Worm (Caenorhabditis elegans): ENCODE measurements around the gene oac-31.

The oac-31 gene

DNA sequence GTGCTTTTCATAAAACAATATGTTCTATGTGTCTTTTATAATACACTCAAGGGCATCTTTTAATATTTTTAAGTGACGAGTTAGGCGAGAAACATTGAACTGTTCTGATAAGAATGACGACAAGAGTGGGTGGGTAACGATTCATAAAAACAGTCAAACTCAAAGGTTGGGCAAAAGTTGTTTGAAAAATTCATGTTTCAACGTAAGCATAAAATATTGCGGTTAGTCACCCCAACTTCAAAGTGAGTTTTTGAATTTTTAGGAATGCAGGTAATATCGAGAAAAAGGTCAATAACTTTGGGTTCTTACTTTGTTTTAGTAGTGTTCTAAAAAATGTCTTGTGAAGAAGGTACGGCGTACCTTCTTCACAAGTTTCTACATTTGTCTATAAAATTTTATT, at the start of gene oac-31:
Gene oac-31, minus strand, starts transcription at position 101 of the 400 bp plus-strand sequence.
- TF ChIP-seq ref-1 (GFP tag; conservative IDR thresholded peaks at IDR 0.05): no peak
- no peak for TF ChIP-seq T22C8.4 (GFP tag; IDR thresholded peaks at IDR 0.05)
- TF ChIP-seq klf-2 (GFP tag; conservative IDR thresholded peaks at IDR 0.05): no peak
- TF ChIP-seq flt-1 (GFP tag; IDR thresholded peaks at IDR 0.05): no peak
- TF ChIP-seq cog-1 (tag; optimal IDR thresholded peaks at IDR 0.05): no peak
- TF ChIP-seq ztf-29 (GFP tag; IDR thresholded peaks at IDR 0.05): no peak
- no peak for TF ChIP-seq ztf-23 (GFP tag; IDR thresholded peaks at IDR 0.05)
- TF ChIP-seq med-1 (GFP tag; optimal IDR thresholded peaks at IDR 0.05; ENCODE audit: insufficient read depth): no peak
- TF ChIP-seq tab-1 (GFP tag; IDR thresholded peaks at IDR 0.05): no peak

ce11 chrV:1588128-1588527, 46.4 kb upstream of the oac-31 start, which contains the start of gene F16B4.5:
TSS of gene F16B4.5 (plus strand) at chrV:1588428.
- TF ChIP-seq ztf-29 (GFP tag; IDR thresholded peaks at IDR 0.05) (no peak), ref-1 (GFP tag; conservative IDR thresholded peaks at IDR 0.05) (no peak), T22C8.4 (GFP tag; IDR thresholded peaks at IDR 0.05) (no peak), cog-1 (tag; optimal IDR thresholded peaks at IDR 0.05) (no peak), med-1 (GFP tag; optimal IDR thresholded peaks at IDR 0.05; ENCODE audit: insufficient read depth) (no peak), klf-2 (GFP tag; conservative IDR thresholded peaks at IDR 0.05) (no peak), flt-1 (GFP tag; IDR thresholded peaks at IDR 0.05) (no peak), ztf-23 (GFP tag; IDR thresholded peaks at IDR 0.05) (no peak), tab-1 (GFP tag; IDR thresholded peaks at IDR 0.05) (no peak)

DNA sequence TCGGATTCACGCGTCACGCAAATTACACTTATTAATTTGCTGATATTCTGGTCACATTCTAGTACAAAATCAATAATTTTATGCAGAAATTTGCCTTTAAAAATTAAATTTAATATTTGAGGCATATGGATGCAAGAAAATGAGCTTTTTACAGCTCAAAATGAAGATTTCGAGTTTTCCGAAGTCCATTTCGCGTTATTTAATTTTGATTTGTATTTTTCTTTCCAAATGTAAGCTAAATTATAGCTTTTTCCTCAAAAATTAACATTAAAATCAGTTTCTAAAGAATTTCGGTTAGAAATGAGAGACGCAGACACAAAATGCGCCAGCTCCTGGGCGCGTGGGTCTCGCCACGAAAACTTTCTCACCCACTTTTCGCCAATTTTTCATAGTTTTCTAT, 45.2 kb upstream of the oac-31 start, which contains the start of gene F16B4.6:
Gene F16B4.6, plus strand, starts transcription at position 301 of the 400 bp plus-strand sequence.
- no peak for TF ChIP-seq ztf-23 (GFP tag; IDR thresholded peaks at IDR 0.05)
- TF ChIP-seq med-1 (GFP tag; optimal IDR thresholded peaks at IDR 0.05; ENCODE audit: insufficient read depth): no peak
- no peak for TF ChIP-seq flt-1 (GFP tag; IDR thresholded peaks at IDR 0.05)
- no peak for TF ChIP-seq klf-2 (GFP tag; conservative IDR thresholded peaks at IDR 0.05)
- no peak for TF ChIP-seq cog-1 (tag; optimal IDR thresholded peaks at IDR 0.05)
- no peak for TF ChIP-seq tab-1 (GFP tag; IDR thresholded peaks at IDR 0.05)
- no peak for TF ChIP-seq ref-1 (GFP tag; conservative IDR thresholded peaks at IDR 0.05)
- TF ChIP-seq T22C8.4 (GFP tag; IDR thresholded peaks at IDR 0.05): no peak

ce11 chrV:1585411-1585810, 43.7 kb upstream of the oac-31 start, which contains the start of gene F16B4.7:
TSS of gene F16B4.7 (plus strand) at chrV:1585711.
- TF ChIP-seq tab-1 (GFP tag; IDR thresholded peaks at IDR 0.05): no peak
- no peak for TF ChIP-seq ref-1 (GFP tag; conservative IDR thresholded peaks at IDR 0.05)
- TF ChIP-seq klf-2 (GFP tag; conservative IDR thresholded peaks at IDR 0.05): no peak
- no peak for TF ChIP-seq ztf-23 (GFP tag; IDR thresholded peaks at IDR 0.05)
- TF ChIP-seq T22C8.4 (GFP tag; IDR thresholded peaks at IDR 0.05): no peak

DNA sequence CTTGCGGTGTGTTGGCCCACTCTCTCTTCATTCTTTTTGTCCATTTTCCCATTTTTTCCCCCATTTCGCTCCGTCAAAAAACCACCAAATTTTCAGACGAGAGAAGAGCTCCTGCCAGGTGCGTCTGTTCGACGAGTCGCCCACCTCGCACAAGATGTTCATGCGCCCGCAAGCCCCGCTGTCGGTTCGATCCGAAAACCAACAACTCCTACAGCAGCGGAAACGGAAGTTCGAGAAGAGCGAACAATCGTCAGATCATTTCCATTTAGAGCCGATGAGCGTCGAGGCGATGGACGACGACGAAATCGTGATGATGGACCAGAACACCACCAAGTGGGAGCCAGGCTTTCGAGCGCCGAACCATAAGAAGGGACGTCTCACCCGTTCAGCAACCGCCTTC, 41.6 kb upstream of the oac-31 start:
- 0 out of 2 replicates have a peak, but pooled peaks have one; percentile 22 for TF ChIP-seq ztf-23 (GFP tag; IDR thresholded peaks at IDR 0.05)
- TF ChIP-seq tab-1 (GFP tag; IDR thresholded peaks at IDR 0.05): no peak

DNA sequence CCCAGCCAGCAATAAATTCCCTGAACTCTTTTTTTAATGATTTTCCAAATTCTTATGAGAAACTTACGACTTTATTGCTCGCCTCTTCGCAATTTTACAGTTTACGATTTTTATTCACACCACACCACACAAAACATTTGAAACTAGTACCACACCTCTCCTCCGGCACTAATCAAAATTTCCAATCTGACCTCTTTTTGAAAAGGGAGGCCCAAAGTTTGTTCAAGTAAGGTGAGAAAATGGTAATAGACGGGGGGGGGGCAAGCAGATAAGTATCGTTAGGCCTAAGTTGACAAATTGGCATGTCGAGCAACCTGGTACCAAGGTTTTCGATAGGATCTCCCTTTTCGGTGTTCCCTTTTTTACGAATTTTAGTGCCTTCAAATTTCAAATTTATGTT, 38.1 kb upstream of the oac-31 start:
- no peak for TF ChIP-seq klf-2 (GFP tag; conservative IDR thresholded peaks at IDR 0.05)
- no peak for TF ChIP-seq ztf-29 (GFP tag; IDR thresholded peaks at IDR 0.05)
- no peak for TF ChIP-seq tab-1 (GFP tag; IDR thresholded peaks at IDR 0.05)
- TF ChIP-seq flt-1 (GFP tag; IDR thresholded peaks at IDR 0.05): no peak
- TF ChIP-seq ref-1 (GFP tag; conservative IDR thresholded peaks at IDR 0.05): no peak
- no peak for TF ChIP-seq ztf-23 (GFP tag; IDR thresholded peaks at IDR 0.05)
- TF ChIP-seq cog-1 (tag; optimal IDR thresholded peaks at IDR 0.05): no peak
- TF ChIP-seq T22C8.4 (GFP tag; IDR thresholded peaks at IDR 0.05): no peak
- no peak for TF ChIP-seq med-1 (GFP tag; optimal IDR thresholded peaks at IDR 0.05; ENCODE audit: insufficient read depth)

- TF ChIP-seq cog-1 (tag; optimal IDR thresholded peaks at IDR 0.05): no peak
- TF ChIP-seq ztf-23 (GFP tag; IDR thresholded peaks at IDR 0.05): no peak
- TF ChIP-seq flt-1 (GFP tag; IDR thresholded peaks at IDR 0.05): no peak
- TF ChIP-seq klf-2 (GFP tag; conservative IDR thresholded peaks at IDR 0.05): no peak
- no peak for TF ChIP-seq med-1 (GFP tag; optimal IDR thresholded peaks at IDR 0.05; ENCODE audit: insufficient read depth)
- no peak for TF ChIP-seq tab-1 (GFP tag; IDR thresholded peaks at IDR 0.05)
- TF ChIP-seq ztf-29 (GFP tag; IDR thresholded peaks at IDR 0.05): no peak
- TF ChIP-seq T22C8.4 (GFP tag; IDR thresholded peaks at IDR 0.05): no peak
- no peak for TF ChIP-seq ref-1 (GFP tag; conservative IDR thresholded peaks at IDR 0.05)
Measured at ce11 chrV:1578572-1579230, 37.0 kb upstream of the oac-31 start.

ce11 chrV:1577092-1577709, 35.5 kb upstream of the oac-31 start:
- TF ChIP-seq ztf-23 (GFP tag; IDR thresholded peaks at IDR 0.05) (peak; percentile 59; the same call in 1 of the 2 replicates), ztf-29 (GFP tag; IDR thresholded peaks at IDR 0.05) (0 out of 2 replicates have a peak, but pooled peaks have one; percentile 37), klf-2 (GFP tag; conservative IDR thresholded peaks at IDR 0.05) (no peak), flt-1 (GFP tag; IDR thresholded peaks at IDR 0.05) (peak; percentile 51; the same call in 1 of the 2 replicates), tab-1 (GFP tag; IDR thresholded peaks at IDR 0.05) (no peak), cog-1 (tag; optimal IDR thresholded peaks at IDR 0.05) (no peak), med-1 (GFP tag; optimal IDR thresholded peaks at IDR 0.05; ENCODE audit: insufficient read depth) (no peak), ref-1 (GFP tag; conservative IDR thresholded peaks at IDR 0.05) (no peak), T22C8.4 (GFP tag; IDR thresholded peaks at IDR 0.05) (no peak)

DNA sequence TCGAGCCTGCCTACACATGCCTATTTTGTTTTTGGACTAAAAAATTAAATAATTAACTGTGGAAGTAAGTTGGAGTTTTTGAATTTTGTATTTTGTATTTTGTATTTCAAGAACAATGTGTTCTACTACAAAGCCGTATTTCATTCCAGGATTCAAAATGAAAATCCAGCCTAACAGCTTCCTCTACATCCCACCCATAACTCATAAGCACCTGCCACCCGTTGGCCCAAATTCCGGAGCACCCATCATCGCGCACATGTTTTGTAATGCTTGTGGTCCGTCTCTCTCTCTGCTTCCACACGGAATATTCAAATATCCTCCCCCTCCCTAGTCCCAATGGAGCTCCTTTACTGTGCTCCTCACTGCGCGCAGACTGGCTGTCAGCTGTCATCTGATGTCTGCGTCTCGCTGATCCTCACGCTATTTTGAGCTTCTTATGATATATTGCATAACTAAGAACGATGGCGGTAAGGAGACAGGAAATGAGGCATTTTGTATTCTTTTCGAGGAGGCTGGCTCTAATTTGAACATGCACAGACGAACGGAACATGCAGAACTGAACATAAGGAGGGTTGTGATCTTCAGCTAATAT, 33.9 kb upstream of the oac-31 start:
- TF ChIP-seq flt-1 (GFP tag; IDR thresholded peaks at IDR 0.05): peak; percentile 34; the same call in 1 of the 2 replicates
- no peak for TF ChIP-seq klf-2 (GFP tag; conservative IDR thresholded peaks at IDR 0.05)
- no peak for TF ChIP-seq cog-1 (tag; optimal IDR thresholded peaks at IDR 0.05)
- 0 out of 2 replicates have a peak, but pooled peaks have one; percentile 18 for TF ChIP-seq ztf-23 (GFP tag; IDR thresholded peaks at IDR 0.05)
- no peak for TF ChIP-seq tab-1 (GFP tag; IDR thresholded peaks at IDR 0.05)
- TF ChIP-seq ref-1 (GFP tag; conservative IDR thresholded peaks at IDR 0.05): no peak
- no peak for TF ChIP-seq T22C8.4 (GFP tag; IDR thresholded peaks at IDR 0.05)
- TF ChIP-seq med-1 (GFP tag; optimal IDR thresholded peaks at IDR 0.05; ENCODE audit: insufficient read depth): no peak
- TF ChIP-seq ztf-29 (GFP tag; IDR thresholded peaks at IDR 0.05): no peak
